Worm (Caenorhabditis elegans) whole organism, late embryonic: ENCODE results near the gene srg-67.

Experiments
- K02D7.2 ChIP-seq: sonication (generic microtip); optimal IDR thresholded peaks from 2 replicates; lab custom pipeline; 2017; ENCODE audit warnings: mild to moderate bottlenecking, missing genetic modification characterization, missing compliant biosample characterization
- T23F11.4 ChIP-seq: fragments of 200-800 bp; sonication (Bioruptor generic); optimal IDR thresholded peaks from 2 replicates; lab custom pipeline; 2018; ENCODE audit warnings: mild to moderate bottlenecking, missing genetic modification characterization, missing compliant biosample characterization
- Y22D7AL.16 ChIP-seq: sonication (generic microtip); optimal IDR thresholded peaks from 2 replicates; lab custom pipeline; 2016; ENCODE audit warnings: missing genetic modification characterization, missing compliant biosample characterization
- ama-1 ChIP-seq: fragments of 150-350 bp; optimal IDR thresholded peaks from 2 replicates; lab custom pipeline; 2014
- ceh-14 ChIP-seq: sonication (generic microtip); optimal IDR thresholded peaks from 2 replicates; lab custom pipeline; 2016; ENCODE audit warnings: missing genotype, missing genetic modification characterization, missing compliant biosample characterization
- ceh-18 ChIP-seq: sonication (generic microtip); optimal IDR thresholded peaks from 2 replicates; lab custom pipeline; 2016; ENCODE audit warnings: missing genetic modification characterization, missing compliant biosample characterization
- ceh-2 ChIP-seq: sonication (generic microtip); optimal IDR thresholded peaks from 2 replicates; lab custom pipeline; 2016; ENCODE audit warnings: missing genotype, missing genetic modification characterization, missing compliant biosample characterization
- ceh-22 ChIP-seq: sonication (generic microtip); optimal IDR thresholded peaks from 2 replicates; lab custom pipeline; 2017; ENCODE audit warnings: missing biosample characterization, missing genetic modification characterization
- ceh-6 ChIP-seq: fragments of 200-800 bp; sonication (Bioruptor generic); optimal IDR thresholded peaks from 2 replicates; lab custom pipeline; 2018; ENCODE audit warnings: mild to moderate bottlenecking, missing genetic modification characterization, missing compliant biosample characterization
- ceh-9 ChIP-seq: sonication (generic microtip); optimal IDR thresholded peaks from 2 replicates; lab custom pipeline; 2016; ENCODE audit warnings: mild to moderate bottlenecking, missing genetic modification characterization, inconsistent platforms, missing compliant biosample characterization
- dmd-4 ChIP-seq: sonication (generic microtip); optimal IDR thresholded peaks from 2 replicates; lab custom pipeline; 2016; ENCODE audit warnings: borderline replicate concordance, missing genetic modification characterization, missing compliant biosample characterization
- elt-2 ChIP-seq: sonication (generic microtip); optimal IDR thresholded peaks from 2 replicates; lab custom pipeline; 2016; ENCODE audit warnings: missing genetic modification reagents, missing genetic modification characterization, missing compliant biosample characterization
- ets-4 ChIP-seq: sonication (generic microtip); optimal IDR thresholded peaks from 2 replicates; lab custom pipeline; 2016; ENCODE audit warnings: missing genetic modification characterization, missing compliant biosample characterization
- eyg-1 ChIP-seq: sonication (generic microtip); optimal IDR thresholded peaks from 2 replicates; lab custom pipeline; 2016; ENCODE audit warnings: missing genotype, missing genetic modification characterization, missing compliant biosample characterization
- fkh-6 ChIP-seq: sonication (generic microtip); optimal IDR thresholded peaks from 2 replicates; lab custom pipeline; 2016; ENCODE audit warnings: missing genetic modification characterization, missing compliant biosample characterization
- gmeb-2 ChIP-seq: sonication (generic microtip); optimal IDR thresholded peaks from 2 replicates; lab custom pipeline; 2016; ENCODE audit warnings: missing genetic modification characterization, inconsistent platforms, missing compliant biosample characterization
- hlh-13 ChIP-seq: fragments of 200-800 bp; sonication (Bioruptor generic); optimal IDR thresholded peaks from 2 replicates; lab custom pipeline; 2018; ENCODE audit warnings: mild to moderate bottlenecking, missing genetic modification characterization, missing compliant biosample characterization
- hlh-6 ChIP-seq: sonication (generic microtip); optimal IDR thresholded peaks from 2 replicates; lab custom pipeline; 2016; ENCODE audit warnings: missing genotype, missing genetic modification characterization, missing compliant biosample characterization
- lim-6 ChIP-seq: sonication (generic microtip); optimal IDR thresholded peaks from 2 replicates; lab custom pipeline; 2016; ENCODE audit warnings: missing genetic modification characterization, missing compliant biosample characterization
- madf-2 ChIP-seq: sonication (generic microtip); optimal IDR thresholded peaks from 2 replicates; lab custom pipeline; 2017; ENCODE audit warnings: missing genetic modification characterization, missing compliant biosample characterization
- nfya-1 ChIP-seq: sonication (generic microtip); optimal IDR thresholded peaks from 2 replicates; lab custom pipeline; 2017; ENCODE audit warnings: missing genetic modification characterization, mild to moderate bottlenecking, missing compliant biosample characterization, antibody characterized with exemption, moderate library complexity
- nhr-232 ChIP-seq: sonication (generic microtip); optimal IDR thresholded peaks from 2 replicates; lab custom pipeline; 2016; ENCODE audit warnings: missing genetic modification characterization, missing compliant biosample characterization
- npax-4 ChIP-seq: sonication (generic microtip); optimal IDR thresholded peaks from 2 replicates; lab custom pipeline; 2016; ENCODE audit warnings: missing genetic modification characterization, missing compliant biosample characterization
- odd-2 ChIP-seq: sonication (generic microtip); optimal IDR thresholded peaks from 2 replicates; lab custom pipeline; 2017; ENCODE audit warnings: antibody characterized with exemption, mild to moderate bottlenecking, missing genetic modification characterization, missing compliant biosample characterization
- pat-9 ChIP-seq: fragments of 200-800 bp; sonication (Bioruptor generic); optimal IDR thresholded peaks from 2 replicates; lab custom pipeline; 2018; ENCODE audit warnings: mild to moderate bottlenecking, missing genetic modification characterization, moderate library complexity, missing compliant biosample characterization
- pax-1 ChIP-seq: fragments of 150-350 bp; optimal IDR thresholded peaks from 2 replicates; lab custom pipeline; 2014; ENCODE audit warnings: missing biosample characterization, missing genetic modification characterization
- pha-4 ChIP-seq: fragments of 150-350 bp; optimal IDR thresholded peaks from 2 replicates; lab custom pipeline; 2018; ENCODE audit warnings: missing biosample characterization, missing genetic modification reagents, missing genetic modification characterization
- pqm-1 ChIP-seq: sonication (generic microtip); optimal IDR thresholded peaks from 2 replicates; lab custom pipeline; 2016; ENCODE audit warnings: missing genetic modification characterization, missing compliant biosample characterization
- pros-1 ChIP-seq: fragments of 150-350 bp; optimal IDR thresholded peaks from 2 replicates; lab custom pipeline; 2014; ENCODE audit warnings: missing biosample characterization, missing genetic modification reagents, missing genetic modification characterization
- ref-2 ChIP-seq: sonication (generic microtip); optimal IDR thresholded peaks from 2 replicates; lab custom pipeline; 2016; ENCODE audit warnings: missing genetic modification characterization, missing compliant biosample characterization
- sdc-2 ChIP-seq: sonication (generic microtip); optimal IDR thresholded peaks from 2 replicates; lab custom pipeline; 2016; ENCODE audit warnings: missing genotype, missing genetic modification characterization, missing compliant biosample characterization
- sox-2 ChIP-seq: fragments of 200-800 bp; sonication (Bioruptor generic); IDR thresholded peaks from 2 replicates; pipeline ENCODE4 v1.3.6; 2022; ENCODE audit warnings: missing genetic modification reagents, missing genetic modification characterization, missing compliant biosample characterization
- tbx-2 ChIP-seq: sonication (generic microtip); optimal IDR thresholded peaks from 2 replicates; lab custom pipeline; 2016; ENCODE audit warnings: missing genetic modification characterization, missing compliant biosample characterization
- tbx-7 ChIP-seq: sonication (generic microtip); optimal IDR thresholded peaks from 2 replicates; lab custom pipeline; 2016; ENCODE audit warnings: missing genotype, missing genetic modification characterization, missing compliant biosample characterization
- ttx-3 ChIP-seq: sonication (generic microtip); optimal IDR thresholded peaks from 2 replicates; lab custom pipeline; 2016; ENCODE audit warnings: missing genetic modification reagents, missing genetic modification characterization, missing compliant biosample characterization
- unc-3 ChIP-seq, 2 experiments: fragments of 200-800 bp in 1 of 2; sonication (Bioruptor generic) in 1 of 2; sonication (generic microtip) in 1 of 2; conservative IDR thresholded peaks in 1 of 2; optimal IDR thresholded peaks in 1 of 2; 2 replicates each; pipeline versions ENCODE4 v1.3.6 to Lab custom; 2016 to 2022; ENCODE audit warnings: missing compliant biosample characterization in 2 of 2, missing genetic modification characterization in 2 of 2, missing genetic modification reagents in 1 of 2
- unc-42 ChIP-seq: sonication (generic microtip); optimal IDR thresholded peaks from 2 replicates; lab custom pipeline; 2016; ENCODE audit warnings: missing genotype, missing genetic modification characterization, missing compliant biosample characterization
- unc-55 ChIP-seq: sonication (generic microtip); optimal IDR thresholded peaks from 2 replicates; lab custom pipeline; 2017; ENCODE audit warnings: missing biosample characterization, missing genetic modification reagents, missing genetic modification characterization

The srg-67 gene

DNA sequence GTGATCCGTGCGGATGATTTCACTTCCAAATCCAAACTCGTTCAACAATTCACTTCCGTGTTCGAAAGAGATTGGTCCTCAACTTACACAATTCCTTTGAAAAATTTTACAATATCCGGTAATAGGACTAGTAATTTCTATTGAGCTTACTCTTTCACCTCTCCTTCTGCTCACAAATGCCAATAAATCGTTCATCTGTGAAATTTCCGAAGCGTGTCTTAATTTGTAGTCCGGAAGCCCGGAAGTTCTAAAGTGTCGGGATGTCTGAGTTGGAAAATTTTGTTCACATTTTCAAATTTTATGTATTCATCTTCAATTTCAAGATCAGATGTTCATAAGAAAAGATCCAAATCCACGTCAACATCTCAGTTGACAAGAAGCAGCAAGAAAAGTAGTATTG, 30.7 kb upstream of the srg-67 start, which contains the start of gene T05C3.2:
Gene T05C3.2 (plus strand): TSS at position 301 of the 400 bp plus-strand sequence.
- TF ChIP-seq sox-2 (GFP tag; lab: Robert Waterston, UW) (no peak), ceh-9 (no peak), ttx-3 (tag; lab: Kevin White, UChicago) (no peak), dmd-4 (no peak), eyg-1 (tag; lab: Kevin White, UChicago) (no peak), sdc-2 (tag; lab: Kevin White, UChicago) (no peak), nfya-1 (tag; lab: Kevin White, UChicago) (no peak), tbx-7 (tag; lab: Kevin White, UChicago) (no peak), unc-55 (GFP tag; lab: Kevin White, UChicago) (no peak), hlh-13 (GFP tag; lab: Kevin White, UChicago) (no peak)

DNA sequence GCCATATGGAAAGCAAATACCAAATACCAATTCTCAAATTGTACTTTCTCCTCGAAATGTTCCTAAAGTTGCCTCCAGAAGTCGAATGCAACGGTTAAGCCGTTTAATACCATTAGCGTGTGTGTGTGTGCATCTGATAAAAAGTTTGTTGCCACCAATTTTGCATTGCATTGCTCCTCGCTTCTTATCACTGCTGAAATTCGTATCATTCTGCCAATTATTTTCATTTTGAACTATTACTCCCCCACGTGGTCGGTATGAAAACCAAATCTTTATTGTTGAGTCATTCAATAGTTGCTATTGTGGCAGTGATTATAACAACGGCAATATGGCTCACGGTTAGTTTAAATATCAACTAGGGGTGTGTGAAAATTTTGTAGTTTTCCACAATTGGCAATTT, 27.4 kb upstream of the srg-67 start, which contains the start of gene T05C3.6:
Gene T05C3.6 (plus strand): TSS at position 241 of the 400 bp plus-strand sequence.
- no peak for TF ChIP-seq pha-4
- TF ChIP-seq pax-1 (tag; lab: Kevin White, UChicago) = no peak
- no peak for TF ChIP-seq ref-2
- no peak for TF ChIP-seq npax-4 (tag; lab: Kevin White, UChicago)
- TF ChIP-seq unc-42 (tag; lab: Kevin White, UChicago) = no peak
- TF ChIP-seq ama-1 = no peak
- TF ChIP-seq gmeb-2 = no peak
- TF ChIP-seq odd-2 = no peak
- no peak for TF ChIP-seq fkh-6 (tag; lab: Kevin White, UChicago)
- TF ChIP-seq tbx-7 (tag; lab: Kevin White, UChicago) = no peak
- no peak for TF ChIP-seq ceh-2
- no peak for TF ChIP-seq hlh-13 (GFP tag; lab: Kevin White, UChicago)
- TF ChIP-seq K02D7.2 (tag; lab: Kevin White, UChicago) = no peak
- TF ChIP-seq lim-6 (tag; lab: Kevin White, UChicago) = no peak
- TF ChIP-seq tbx-2 (tag; lab: Kevin White, UChicago) = no peak
- TF ChIP-seq ceh-18 (tag; lab: Kevin White, UChicago) = no peak

DNA sequence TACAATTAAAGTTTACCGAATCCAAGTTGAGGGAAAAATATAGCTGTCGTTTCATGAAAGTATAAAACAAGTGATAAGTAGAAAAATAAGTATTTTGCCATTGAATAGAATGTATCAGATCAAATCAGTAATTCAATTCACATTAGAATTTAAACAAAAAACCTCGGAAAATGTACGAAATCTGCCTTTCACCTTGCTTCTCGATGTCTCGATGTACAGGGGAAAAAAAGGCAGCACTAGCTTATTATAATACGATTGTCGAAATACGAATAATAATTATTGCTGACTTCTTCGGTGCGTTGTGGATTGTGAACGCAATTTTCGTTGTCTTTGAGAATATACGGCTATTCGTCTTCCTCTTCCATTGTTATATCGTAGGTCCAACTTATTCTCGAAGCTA, 26.0 kb upstream of the srg-67 start, which contains the start of gene grl-18:
Gene grl-18 (minus strand): TSS at position 101 of the 400 bp plus-strand sequence.
- TF ChIP-seq ceh-22 (tag; lab: Kevin White, UChicago) = no peak
- no peak for TF ChIP-seq ceh-14 (tag; lab: Kevin White, UChicago)

DNA sequence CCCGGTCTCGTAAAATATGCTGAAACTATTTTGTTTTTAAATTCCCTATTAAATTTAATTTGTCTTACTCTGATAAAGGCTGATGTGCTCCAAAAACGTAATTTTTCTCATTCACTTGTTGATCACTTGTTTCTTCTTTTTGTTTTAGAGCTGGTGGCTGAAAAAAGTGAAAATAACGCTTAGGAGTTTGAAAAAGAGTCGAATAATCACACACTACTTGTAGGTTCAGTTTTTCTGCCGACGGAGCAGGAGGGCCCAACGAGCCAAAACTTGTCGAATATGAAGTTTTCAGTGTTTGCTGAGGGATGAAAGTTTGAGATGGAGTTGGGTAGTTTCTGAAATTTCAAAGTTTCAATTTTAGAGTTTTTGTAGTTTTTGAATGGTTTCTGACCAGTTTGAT, 24.4 kb upstream of the srg-67 start:
- TF ChIP-seq hlh-6 (tag; lab: Kevin White, UChicago) (no peak), tbx-2 (tag; lab: Kevin White, UChicago) (no peak), ceh-18 (tag; lab: Kevin White, UChicago) (no peak), npax-4 (tag; lab: Kevin White, UChicago) (no peak), Y22D7AL.16 (tag; lab: Kevin White, UChicago) (no peak), odd-2 (no peak), lim-6 (tag; lab: Kevin White, UChicago) (no peak)
- TF ChIP-seq, all 69 proteins: peak for 0

ce11 chrV:5484866-5485265, 22.1 kb upstream of the srg-67 start, which contains the start of gene srg-65:
srg-65 (minus strand) TSS chrV:5484966.
- TF ChIP-seq nhr-232 (tag; lab: Kevin White, UChicago) (no peak), pros-1 (tag; lab: Kevin White, UChicago) (no peak), pqm-1 (tag; lab: Kevin White, UChicago) (no peak), ets-4 (tag; lab: Kevin White, UChicago) (no peak), ceh-18 (tag; lab: Kevin White, UChicago) (no peak), madf-2 (no peak), odd-2 (no peak)
- TF ChIP-seq, all 69 proteins: peak for 0

ce11 chrV:5482315-5482714, 19.5 kb upstream of the srg-67 start, which contains the start of gene srg-66:
srg-66 (minus strand) TSS chrV:5482415.
- no peak for TF ChIP-seq npax-4 (tag; lab: Kevin White, UChicago)
- TF ChIP-seq T23F11.4 (GFP tag; lab: Kevin White, UChicago) = no peak
- TF ChIP-seq odd-2 = no peak
- no peak for TF ChIP-seq elt-2 (tag; lab: Kevin White, UChicago)
- TF ChIP-seq unc-3 (GFP tag; conservative IDR thresholded peaks at IDR 0.05; lab: Robert Waterston, UW) = no peak
- no peak for TF ChIP-seq unc-3 (tag; optimal IDR thresholded peaks at IDR 0.05; lab: Kevin White, UChicago)
- no peak for TF ChIP-seq pat-9 (tag; lab: Kevin White, UChicago)
- no peak for TF ChIP-seq pax-1 (tag; lab: Kevin White, UChicago)
- TF ChIP-seq ceh-6 (GFP tag; lab: Kevin White, UChicago) = no peak
